Fruit fly (Drosophila melanogaster) whole organism, embryonic: ENCODE results near the gene sp3.

Source experiments
- Abd-B ChIP-seq: fragments of 200-800 bp; sonication (Bioruptor generic); optimal IDR thresholded peaks from 2 replicates; lab custom pipeline; 2018; ENCODE audit warnings: missing biosample characterization, mild to moderate bottlenecking, missing genetic modification characterization, moderate library complexity
- Asciz ChIP-seq: fragments of 200-800 bp; sonication (Bioruptor generic); optimal IDR thresholded peaks from 2 replicates; lab custom pipeline; 2017; ENCODE audit warnings: missing biosample characterization, mild to moderate bottlenecking, missing genetic modification characterization, missing genetic modification reagents
- Bdp1 ChIP-seq: fragments of 200-800 bp; sonication (Bioruptor generic); optimal IDR thresholded peaks from 3 replicates; lab custom pipeline; 2016; ENCODE audit warnings: missing biosample characterization, missing genetic modification characterization
- CG11456 ChIP-seq: fragments of 200-800 bp; sonication (Bioruptor generic); IDR thresholded peaks from 3 replicates; pipeline ENCODE4 v1.3.6; 2022; ENCODE audit warnings: missing biosample characterization, missing genetic modification characterization
- CG13894 ChIP-seq: fragments of 200-800 bp; sonication (Bioruptor generic); optimal IDR thresholded peaks from 3 replicates; lab custom pipeline; 2018; ENCODE audit warnings: missing biosample characterization, mild to moderate bottlenecking, missing genetic modification characterization, moderate library complexity
- CG15269 ChIP-seq: fragments of 200-800 bp; sonication (Bioruptor generic); optimal IDR thresholded peaks from 2 replicates; lab custom pipeline; 2018; ENCODE audit warnings: missing biosample characterization, mild to moderate bottlenecking, missing genetic modification characterization, moderate library complexity
- CG17328 ChIP-seq: fragments of 200-800 bp; sonication (Bioruptor generic); IDR thresholded peaks from 2 replicates; pipeline ENCODE4 v1.3.6; 2022; ENCODE audit warnings: missing biosample characterization, missing genetic modification characterization
- CG17612 ChIP-seq: fragments of 200-800 bp; sonication (Bioruptor generic); IDR thresholded peaks from 2 replicates; pipeline ENCODE4 v1.3.6; 2022; ENCODE audit warnings: missing biosample characterization, missing genetic modification characterization
- CG18619 ChIP-seq: fragments of 200-800 bp; sonication (Bioruptor generic); optimal IDR thresholded peaks from 3 replicates; lab custom pipeline; 2017; ENCODE audit warnings: missing biosample characterization, mild to moderate bottlenecking, missing genetic modification characterization
- CG2202 ChIP-seq: fragments of 200-800 bp; sonication (Bioruptor generic); optimal IDR thresholded peaks from 2 replicates; lab custom pipeline; 2018; ENCODE audit warnings: missing biosample characterization, mild to moderate bottlenecking, missing genetic modification characterization
- CG2712 ChIP-seq: fragments of 200-800 bp; optimal IDR thresholded peaks from 3 replicates; lab custom pipeline; 2019; ENCODE audit warnings: missing biosample characterization, mild to moderate bottlenecking, missing genetic modification characterization, moderate library complexity
- CG32532 ChIP-seq: fragments of 200-800 bp; sonication (Bioruptor generic); IDR thresholded peaks from 2 replicates; pipeline ENCODE4 v1.3.6; 2022; ENCODE audit warnings: missing biosample characterization, missing genetic modification characterization
- CG32767 ChIP-seq: fragments of 200-800 bp; sonication (Bioruptor generic); IDR thresholded peaks from 2 replicates; pipeline ENCODE4 v1.3.6; 2022; ENCODE audit warnings: missing biosample characterization, missing genetic modification characterization
- CG6683 ChIP-seq: fragments of 200-800 bp; sonication (Bioruptor generic); optimal IDR thresholded peaks from 2 replicates; lab custom pipeline; 2017; ENCODE audit warnings: missing biosample characterization, mild to moderate bottlenecking, missing genetic modification characterization, missing genetic modification reagents
- CG7963 ChIP-seq: fragments of 200-800 bp; sonication (Bioruptor generic); IDR thresholded peaks from 3 replicates; pipeline ENCODE4 v1.3.6; 2022; ENCODE audit warnings: missing biosample characterization, missing genetic modification characterization; ENCODE audit not compliant: partially characterized antibody
- CG8944 ChIP-seq: fragments of 200-800 bp; sonication (Bioruptor generic); optimal IDR thresholded peaks from 3 replicates; lab custom pipeline; 2016; ENCODE audit warnings: missing biosample characterization, missing genetic modification characterization
- CG9609 ChIP-seq: fragments of 200-800 bp; sonication (Bioruptor generic); optimal IDR thresholded peaks from 3 replicates; lab custom pipeline; 2016; ENCODE audit warnings: missing biosample characterization, missing genetic modification characterization
- CG9797 ChIP-seq: fragments of 200-800 bp; sonication (Bioruptor generic); optimal IDR thresholded peaks from 3 replicates; lab custom pipeline; 2018; ENCODE audit warnings: missing biosample characterization, mild to moderate bottlenecking, missing genetic modification characterization
- CG9876 ChIP-seq: fragments of 200-800 bp; sonication (Bioruptor generic); optimal IDR thresholded peaks from 2 replicates; lab custom pipeline; 2016; ENCODE audit warnings: missing biosample characterization, missing genetic modification characterization
- CTCF ChIP-seq: fragments of 200-800 bp; sonication (Bioruptor generic); optimal IDR thresholded peaks from 2 replicates; lab custom pipeline; 2017; ENCODE audit warnings: missing biosample characterization, mild to moderate bottlenecking, missing genetic modification characterization, moderate library complexity
- Dbx ChIP-seq: fragments of 200-800 bp; sonication (Bioruptor generic); IDR thresholded peaks from 3 replicates; pipeline ENCODE4 v1.3.6; 2022; ENCODE audit warnings: missing biosample characterization, missing genetic modification characterization
- Dip2 ChIP-seq: fragments of 200-800 bp; sonication (Bioruptor generic); IDR thresholded peaks from 2 replicates; pipeline ENCODE4 v1.3.6; 2022; ENCODE audit warnings: missing biosample characterization, missing genetic modification characterization
- Dref ChIP-seq: fragments of 200-800 bp; sonication (Bioruptor generic); IDR thresholded peaks from 2 replicates; pipeline ENCODE4 v1.3.6; 2022; ENCODE audit warnings: missing biosample characterization, missing genetic modification characterization
- ERR ChIP-seq: fragments of 200-800 bp; sonication (Bioruptor generic); optimal IDR thresholded peaks from 2 replicates; lab custom pipeline; 2016; ENCODE audit warnings: missing biosample characterization, missing genetic modification characterization
- Gug ChIP-seq: fragments of 200-800 bp; sonication (Bioruptor generic); IDR thresholded peaks from 4 replicates; pipeline ENCODE4 v1.3.6; 2022; ENCODE audit warnings: missing biosample characterization, missing genetic modification characterization
- Hmr ChIP-seq: fragments of 200-800 bp; sonication (Bioruptor generic); optimal IDR thresholded peaks from 3 replicates; lab custom pipeline; 2017; ENCODE audit warnings: mild to moderate bottlenecking, missing biosample characterization, missing genetic modification reagents, missing genetic modification characterization
- NC2α ChIP-seq: fragments of 200-800 bp; sonication (Bioruptor generic); optimal IDR thresholded peaks from 2 replicates; lab custom pipeline; 2016; ENCODE audit warnings: missing biosample characterization, missing genetic modification characterization
- Sry-β ChIP-seq: fragments of 200-800 bp; sonication (Bioruptor generic); optimal IDR thresholded peaks from 2 replicates; lab custom pipeline; 2018; ENCODE audit warnings: missing biosample characterization, mild to moderate bottlenecking, missing genetic modification characterization, moderate library complexity
- al ChIP-seq: fragments of 200-800 bp; sonication (Bioruptor generic); IDR thresholded peaks from 2 replicates; pipeline ENCODE4 v1.3.6; 2022; ENCODE audit warnings: missing biosample characterization, missing genetic modification characterization
- ap ChIP-seq: fragments of 200-800 bp; sonication (Bioruptor generic); IDR thresholded peaks from 2 replicates; pipeline ENCODE4 v1.3.6; 2022; ENCODE audit warnings: missing biosample characterization, missing genetic modification characterization
- ash1 ChIP-seq: fragments of 200-800 bp; sonication (Bioruptor generic); optimal IDR thresholded peaks from 2 replicates; lab custom pipeline; 2018; ENCODE audit warnings: missing biosample characterization, mild to moderate bottlenecking, missing genetic modification characterization
- bab2 ChIP-seq: fragments of 200-800 bp; sonication (Bioruptor generic); optimal IDR thresholded peaks from 2 replicates; lab custom pipeline; 2016; ENCODE audit warnings: missing biosample characterization, missing genetic modification characterization
- bbx ChIP-seq: fragments of 200-800 bp; sonication (Bioruptor generic); IDR thresholded peaks from 2 replicates; pipeline ENCODE4 v1.3.6; 2022; ENCODE audit warnings: missing biosample characterization, missing genetic modification characterization; ENCODE audit not compliant: partially characterized antibody
- btn ChIP-seq: fragments of 200-800 bp; sonication (Bioruptor generic); optimal IDR thresholded peaks from 2 replicates; lab custom pipeline; 2016; ENCODE audit warnings: missing biosample characterization, missing genetic modification characterization
- chif ChIP-seq, 2 experiments: fragments of 200-800 bp; sonication (Bioruptor generic); optimal IDR thresholded peaks; 3 replicates each; lab custom pipeline; 2016; ENCODE audit warnings: missing biosample characterization in 2 of 2, missing genetic modification characterization in 2 of 2
- dan ChIP-seq: fragments of 200-800 bp; sonication (Bioruptor generic); IDR thresholded peaks from 2 replicates; pipeline ENCODE4 v1.3.6; 2022; ENCODE audit warnings: missing biosample characterization, missing genetic modification characterization
- disco-r ChIP-seq: fragments of 200-800 bp; sonication (Bioruptor generic); optimal IDR thresholded peaks from 2 replicates; lab custom pipeline; 2016; ENCODE audit warnings: missing biosample characterization, missing genetic modification characterization
- emc ChIP-seq: fragments of 200-800 bp; sonication (Bioruptor generic); optimal IDR thresholded peaks from 2 replicates; lab custom pipeline; 2016; ENCODE audit warnings: missing biosample characterization, missing genetic modification characterization
- fd3F ChIP-seq: fragments of 200-800 bp; sonication (Bioruptor generic); optimal IDR thresholded peaks from 2 replicates; lab custom pipeline; 2018; ENCODE audit warnings: missing biosample characterization, mild to moderate bottlenecking, missing genetic modification characterization, moderate library complexity
- gsb ChIP-seq: fragments of 200-800 bp; sonication (Bioruptor generic); IDR thresholded peaks from 2 replicates; pipeline ENCODE4 v1.3.6; 2022; ENCODE audit warnings: missing biosample characterization, missing genetic modification characterization
- ham ChIP-seq: fragments of 200-800 bp; sonication (Bioruptor generic); IDR thresholded peaks from 2 replicates; pipeline ENCODE4 v1.3.6; 2022; ENCODE audit warnings: missing biosample characterization, missing genetic modification characterization
- lov ChIP-seq, 2 experiments: fragments of 200-800 bp in 1 of 2; fragments of >200 bp in 1 of 2; sonication (Bioruptor generic) in 1 of 2; IDR thresholded peaks in 1 of 2; optimal IDR thresholded peaks in 1 of 2; 2 replicates in 1 of 2; 3 replicates in 1 of 2; pipeline versions ENCODE4 v1.3.6 to Lab custom; 2017 to 2022; ENCODE audit warnings: missing biosample characterization in 1 of 2, missing genetic modification characterization in 1 of 2
- oc ChIP-seq: fragments of 200-800 bp; sonication (Bioruptor generic); optimal IDR thresholded peaks from 2 replicates; lab custom pipeline; 2018; ENCODE audit warnings: missing biosample characterization, mild to moderate bottlenecking, missing genetic modification characterization, moderate library complexity
- p53 ChIP-seq: fragments of 200-800 bp; sonication (Bioruptor generic); optimal IDR thresholded peaks from 2 replicates; lab custom pipeline; 2016; ENCODE audit warnings: missing biosample characterization, missing genetic modification characterization
- pan ChIP-seq, 4 experiments: fragments of >200 bp in 3 of 4; fragments of 200-800 bp in 1 of 4; sonication (Bioruptor generic) in 1 of 4; optimal IDR thresholded peaks in 3 of 4; IDR thresholded peaks in 1 of 4; 2 replicates each; pipeline versions ENCODE4 v1.3.6 to Lab custom; 2017 to 2022; ENCODE audit warnings: missing biosample characterization in 2 of 4, missing genetic modification characterization in 2 of 4, mixed read lengths in 1 of 4
- run ChIP-seq: fragments of 200-800 bp; sonication (Bioruptor generic); optimal IDR thresholded peaks from 3 replicates; lab custom pipeline; 2018; ENCODE audit warnings: missing biosample characterization, mild to moderate bottlenecking, missing genetic modification characterization
- sqz ChIP-seq: fragments of 200-800 bp; sonication (Bioruptor generic); optimal IDR thresholded peaks from 3 replicates; lab custom pipeline; 2018; ENCODE audit warnings: missing biosample characterization, mild to moderate bottlenecking, missing genetic modification characterization
- twi ChIP-seq: fragments of 200-800 bp; optimal IDR thresholded peaks from 2 replicates; lab custom pipeline; 2019; ENCODE audit warnings: missing biosample characterization, mild to moderate bottlenecking, missing genetic modification characterization, moderate library complexity
- vvl ChIP-seq: fragments of 200-800 bp; sonication (Bioruptor generic); IDR thresholded peaks from 2 replicates; pipeline ENCODE4 v1.3.6; 2022; ENCODE audit warnings: missing biosample characterization, missing genetic modification characterization
- zfh2 ChIP-seq: fragments of 200-800 bp; sonication (Bioruptor generic); optimal IDR thresholded peaks from 2 replicates; lab custom pipeline; 2016; ENCODE audit warnings: missing biosample characterization, missing genetic modification characterization

The sp3 gene

DNA sequence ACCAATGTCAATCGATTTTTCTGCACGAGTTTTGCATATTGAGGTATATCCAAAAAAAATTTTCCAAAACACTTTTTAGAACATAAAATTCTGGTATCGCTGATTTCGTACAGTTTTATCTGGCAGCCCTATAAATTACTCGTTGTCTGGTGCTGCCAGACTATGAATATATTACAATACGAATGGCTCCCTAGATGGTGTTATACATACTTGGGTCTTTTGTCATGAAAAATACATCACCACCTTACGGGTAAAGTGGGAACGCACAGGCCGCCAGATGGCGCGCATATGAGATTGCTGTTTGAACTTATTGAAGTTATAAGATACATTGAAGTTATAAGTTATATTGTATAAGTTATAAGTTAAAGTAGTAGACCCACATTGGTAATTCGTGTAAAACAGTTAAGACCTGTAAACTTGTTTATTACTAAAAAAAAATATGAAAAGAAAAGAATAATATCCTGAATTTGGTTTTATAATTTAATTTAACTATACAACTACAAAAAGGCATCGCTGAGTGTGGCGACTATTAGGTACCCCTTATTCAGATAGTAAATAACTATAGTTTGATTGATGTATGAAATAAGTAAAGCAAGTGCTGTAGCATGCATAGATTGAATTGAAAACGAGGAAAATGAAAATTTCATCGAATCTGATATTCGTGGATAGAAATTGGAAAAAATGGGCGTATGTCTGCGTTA lies 32.9 kb upstream of the sp3 start (continued):
- TF ChIP-seq CG17612 (GFP tag; lab: Robert Waterston, UW) (peak; percentile 51; the same call in 1 of the 2 replicates), CG15269 (tag; lab: Kevin White, UChicago) (no peak), emc (GFP tag; lab: Kevin White, UChicago) (peak; percentile 37), CG9609 (GFP tag; lab: Kevin White, UChicago) (peak; percentile 45), Sry-β (GFP tag; lab: Kevin White, UChicago) (no peak), ham (GFP tag; lab: Robert Waterston, UW) (no peak), CG7963 (GFP tag; lab: Robert Waterston, UW) (no peak), CTCF (GFP tag; lab: Kevin White, UChicago) (peak; percentile 99), Bdp1 (GFP tag; lab: Kevin White, UChicago) (no peak), p53 (GFP tag; lab: Kevin White, UChicago) (peak; percentile 46), dan (GFP tag; lab: Robert Waterston, UW) (no peak), CG18619 (GFP tag; lab: Kevin White, UChicago) (peak; percentile 28), ap (GFP tag; lab: Robert Waterston, UW) (no peak), Asciz (GFP tag; lab: Kevin White, UChicago) (no peak), CG8944 (peak; percentile 61), chif (GFP tag; optimal IDR thresholded peaks at IDR 0.05; lab: Kevin White, UChicago) (peak; percentile 10 to 65), twi (tag; lab: Kevin White, UChicago) (peak; percentile 18), al (GFP tag; lab: Robert Waterston, UW) (peak; percentile 39; the same call in 1 of the 2 replicates), zfh2 (GFP tag; lab: Kevin White, UChicago) (peak; percentile 19), sqz (GFP tag; lab: Kevin White, UChicago) (no peak), run (tag; lab: Kevin White, UChicago) (no peak), fd3F (peak; percentile 32), CG2202 (tag; lab: Kevin White, UChicago) (no peak), lov (optimal IDR thresholded peaks at IDR 0.05; lab: Kevin White, UChicago) (no peak), lov (GFP tag; IDR thresholded peaks at IDR 0.05; lab: Robert Waterston, UW) (peak; percentile 72; the same call in 2 of the 3 replicates), Dref (GFP tag; lab: Robert Waterston, UW) (peak; percentile 49), gsb (GFP tag; lab: Robert Waterston, UW) (no peak; the same call in 1 of the 2 replicates), disco-r (GFP tag; lab: Kevin White, UChicago) (no peak), NC2α (GFP tag; lab: Kevin White, UChicago) (no peak), ERR (GFP tag; lab: Kevin White, UChicago) (no peak), CG32532 (GFP tag; lab: Robert Waterston, UW) (peak; percentile 91), ash1 (no peak), Dbx (peak; percentile 76; the same call in 2 of the 3 replicates), vvl (peak; percentile 90), Gug (GFP tag; lab: Robert Waterston, UW) (peak; percentile 51; the same call in 2 of the 4 replicates), pan (optimal IDR thresholded peaks at IDR 0.05; lab: Kevin White, UChicago) (no peak), pan (GFP tag; optimal IDR thresholded peaks at IDR 0.05 in 1 of 2, IDR thresholded peaks at IDR 0.05 in 1 of 2) (peak in 1 of 2 experiments; percentile 67), Dip2 (GFP tag; lab: Robert Waterston, UW) (no peak), CG2712 (tag; lab: Kevin White, UChicago) (peak; percentile 68), CG9876 (GFP tag; lab: Kevin White, UChicago) (peak; percentile 22), CG11456 (GFP tag; lab: Robert Waterston, UW) (peak; percentile 94), Hmr (peak; percentile 71), CG17328 (GFP tag; lab: Robert Waterston, UW) (peak; percentile 71), CG9797 (GFP tag; lab: Kevin White, UChicago) (no peak), bab2 (GFP tag; lab: Kevin White, UChicago) (peak; percentile 67), CG13894 (no peak), Abd-B (GFP tag; lab: Kevin White, UChicago) (peak; percentile 54), CG32767 (no peak), bbx (no peak), CG6683 (GFP tag; lab: Kevin White, UChicago) (no peak), btn (GFP tag; lab: Kevin White, UChicago) (no peak), oc (tag; lab: Kevin White, UChicago) (no peak)
